Worm (Caenorhabditis elegans): ENCODE measurements around the gene cls-1.
A peak's percentile ranks its signal among the peaks of the same experiment; 100 is the strongest.

Gene cls-1

ce11 chrIII:7506983-7507382 lies 995 bp upstream of the cls-1 start:
- TF ChIP-seq fos-1 (tag; optimal IDR thresholded peaks at IDR 0.05) = no peak

- TF ChIP-seq egl-27 (tag; optimal IDR thresholded peaks at IDR 0.05) (no peak), nhr-25 (tag; optimal IDR thresholded peaks at IDR 0.05) (no peak), lin-39 (tag; optimal IDR thresholded peaks at IDR 0.05) (no peak), elt-1 (tag; optimal IDR thresholded peaks at IDR 0.05) (no peak), nhr-11 (tag; optimal IDR thresholded peaks at IDR 0.05) (no peak)
Observed at ce11 chrIII:7518424-7518823, 10.4 kb downstream of the cls-1 start, which contains the start of gene clk-2. TSS of gene clk-2 (minus strand) at chrIII:7518524.

- TF ChIP-seq lin-39 (tag; optimal IDR thresholded peaks at IDR 0.05) = peak; percentile 90
- TF ChIP-seq elt-1 (tag; optimal IDR thresholded peaks at IDR 0.05) = peak; percentile 28
- TF ChIP-seq egl-5 (tag; optimal IDR thresholded peaks at IDR 0.05) = peak; percentile 29
- peak; percentile 79 for TF ChIP-seq ceh-28 (tag; optimal IDR thresholded peaks at IDR 0.05)
- TF ChIP-seq R02D3.7 (tag; optimal IDR thresholded peaks at IDR 0.05) = peak; percentile 72
- no peak for TF ChIP-seq ZK546.5 (tag; optimal IDR thresholded peaks at IDR 0.05)
- peak; percentile 52 for TF ChIP-seq elt-2 (tag; optimal IDR thresholded peaks at IDR 0.05)
- peak; percentile 97 for TF ChIP-seq lsy-12 (tag; optimal IDR thresholded peaks at IDR 0.05)
- TF ChIP-seq nhr-77 (tag; optimal IDR thresholded peaks at IDR 0.05) = peak; percentile 50
- peak; percentile 18 for TF ChIP-seq ceh-16 (tag; optimal IDR thresholded peaks at IDR 0.05)
- TF ChIP-seq zag-1 (tag; optimal IDR thresholded peaks at IDR 0.05) = no peak
- TF ChIP-seq nfya-1 (tag; optimal IDR thresholded peaks at IDR 0.05; ENCODE audit: insufficient read depth) = peak; percentile 91
- peak; percentile 99 for TF ChIP-seq nhr-43 (tag; optimal IDR thresholded peaks at IDR 0.05; ENCODE audit: poor library complexity, severe bottlenecking)
- no peak for TF ChIP-seq fkh-10 (GFP tag; optimal IDR thresholded peaks at IDR 0.05)
- TF ChIP-seq tbx-2 (tag; optimal IDR thresholded peaks at IDR 0.05) = peak; percentile 87
- TF ChIP-seq snpc-4 (tag; optimal IDR thresholded peaks at IDR 0.05) = peak; percentile 89
- TF ChIP-seq nhr-28 (tag; optimal IDR thresholded peaks at IDR 0.05) = no peak
- peak; percentile 88 for TF ChIP-seq nhr-25 (tag; optimal IDR thresholded peaks at IDR 0.05)
- peak; percentile 77 for TF ChIP-seq jun-1 (tag; optimal IDR thresholded peaks at IDR 0.05)
- peak; percentile 9 for TF ChIP-seq nhr-67 (tag; optimal IDR thresholded peaks at IDR 0.05)
- TF ChIP-seq unc-39 (tag; optimal IDR thresholded peaks at IDR 0.05) = no peak
- TF ChIP-seq lin-15B (tag; optimal IDR thresholded peaks at IDR 0.05) = peak; percentile 96
- TF ChIP-seq skn-1 (tag; optimal IDR thresholded peaks at IDR 0.05) = peak; percentile 87
- TF ChIP-seq eor-1 (tag; optimal IDR thresholded peaks at IDR 0.05) = no peak
- TF ChIP-seq sea-2 (GFP tag; optimal IDR thresholded peaks at IDR 0.05) = no peak
- peak; percentile 95 for TF ChIP-seq nhr-23 (tag; optimal IDR thresholded peaks at IDR 0.05)
- TF ChIP-seq elt-3 (tag; optimal IDR thresholded peaks at IDR 0.05) = no peak
- peak; percentile 96 for TF ChIP-seq pha-4 (tag; optimal IDR thresholded peaks at IDR 0.05)
- no peak for TF ChIP-seq ceh-9 (tag; optimal IDR thresholded peaks at IDR 0.05)
- peak; percentile 52 for TF ChIP-seq ceh-82 (tag; optimal IDR thresholded peaks at IDR 0.05)
- peak; percentile 54 for TF ChIP-seq egl-27 (tag; optimal IDR thresholded peaks at IDR 0.05)
- TF ChIP-seq nhr-237 (tag; optimal IDR thresholded peaks at IDR 0.05) = no peak
- TF ChIP-seq pqm-1 (tag; optimal IDR thresholded peaks at IDR 0.05) = peak; percentile 61
Observed at ce11 chrIII:7520672-7521071, 12.7 kb downstream of the cls-1 start, which contains the start of the genes cux-7 and C07H6.2. TSS of gene cux-7 (minus strand) at chrIII:7520845. TSS of gene C07H6.2 (plus strand) at chrIII:7521009.

- TF ChIP-seq fkh-2 (tag; optimal IDR thresholded peaks at IDR 0.05) = no peak
- no peak for TF ChIP-seq ceh-9 (tag; optimal IDR thresholded peaks at IDR 0.05)
- TF ChIP-seq nhr-67 (tag; optimal IDR thresholded peaks at IDR 0.05) = no peak
- TF ChIP-seq fos-1 (tag; optimal IDR thresholded peaks at IDR 0.05) = no peak
- TF ChIP-seq elt-1 (tag; optimal IDR thresholded peaks at IDR 0.05) = no peak
- no peak for TF ChIP-seq snpc-4 (tag; optimal IDR thresholded peaks at IDR 0.05)
- TF ChIP-seq zag-1 (tag; optimal IDR thresholded peaks at IDR 0.05) = no peak
- TF ChIP-seq mml-1 (tag; optimal IDR thresholded peaks at IDR 0.05) = no peak
- TF ChIP-seq nhr-23 (tag; optimal IDR thresholded peaks at IDR 0.05) = no peak
- TF ChIP-seq ceh-28 (tag; optimal IDR thresholded peaks at IDR 0.05) = no peak
- no peak for TF ChIP-seq daf-12 (tag; optimal IDR thresholded peaks at IDR 0.05)
- no peak for TF ChIP-seq eor-1 (tag; optimal IDR thresholded peaks at IDR 0.05)
- no peak for TF ChIP-seq nhr-12 (tag; optimal IDR thresholded peaks at IDR 0.05)
Observed at ce11 chrIII:7521163-7521562, 13.2 kb downstream of the cls-1 start, which contains the start of gene lig-4. TSS of gene lig-4 (plus strand) at chrIII:7521463.
